Worm (Caenorhabditis elegans) whole organism, young adult: Measurements from ENCODE around the gene Y53F4B.10.

Experiments used
- B0261.1 ChIP-seq: sonication (generic microtip); optimal IDR thresholded peaks from 2 replicates; lab custom pipeline; 2016; ENCODE audit warnings: mild to moderate bottlenecking, missing genetic modification characterization, moderate library complexity, missing compliant biosample characterization
- F52B5.7 ChIP-seq: sonication (generic microtip); optimal IDR thresholded peaks from 2 replicates; lab custom pipeline; 2016; ENCODE audit warnings: mild to moderate bottlenecking, missing genetic modification characterization, missing compliant biosample characterization
- attf-3 ChIP-seq: fragments of 200-800 bp; sonication (Bioruptor generic); conservative IDR thresholded peaks from 2 replicates; pipeline ENCODE4 v1.3.6; 2022; ENCODE audit warnings: missing genetic modification reagents, missing genetic modification characterization, missing compliant biosample characterization
- efl-1 ChIP-seq: fragments of 150-350 bp; optimal IDR thresholded peaks from 2 replicates; lab custom pipeline; 2014; ENCODE audit warnings: missing biosample characterization, missing genetic modification reagents, missing genetic modification characterization
- lag-1 ChIP-seq: fragments of 200-800 bp; sonication (Bioruptor generic); IDR thresholded peaks from 2 replicates; pipeline ENCODE4 v1.3.6; 2022; ENCODE audit warnings: missing genetic modification reagents, missing genetic modification characterization, missing compliant biosample characterization
- madf-8 ChIP-seq: fragments of 200-800 bp; sonication (Bioruptor generic); conservative IDR thresholded peaks from 2 replicates; pipeline ENCODE4 v1.3.6; 2022; ENCODE audit warnings: missing genetic modification reagents, missing genetic modification characterization, missing compliant biosample characterization
- mxl-1 ChIP-seq: sonication (generic microtip); optimal IDR thresholded peaks from 2 replicates; lab custom pipeline; 2016; ENCODE audit warnings: missing genetic modification characterization, missing compliant biosample characterization
- sea-2 ChIP-seq: fragments of 200-800 bp; sonication (Bioruptor generic); IDR thresholded peaks from 2 replicates; pipeline ENCODE4 v1.3.6; 2022; ENCODE audit warnings: missing genetic modification characterization, missing compliant biosample characterization
- sptf-2 ChIP-seq: fragments of 200-800 bp; sonication (Bioruptor generic); optimal IDR thresholded peaks from 2 replicates; lab custom pipeline; 2018; ENCODE audit warnings: mild to moderate bottlenecking, missing genetic modification characterization, missing compliant biosample characterization

- TF ChIP-seq B0261.1 (tag; lab: Kevin White, UChicago) (no peak), madf-8 (GFP tag; lab: Robert Waterston, UW) (no peak), efl-1 (GFP tag; lab: Kevin White, UChicago) (no peak), F52B5.7 (tag; lab: Kevin White, UChicago) (no peak), sptf-2 (GFP tag; lab: Kevin White, UChicago) (no peak), mxl-1 (tag; lab: Kevin White, UChicago) (no peak), sea-2 (GFP tag; lab: Robert Waterston, UW) (no peak), lag-1 (GFP tag; lab: Robert Waterston, UW) (no peak), attf-3 (GFP tag; lab: Robert Waterston, UW) (no peak)
These were observed 12.4 kb upstream of the Y53F4B.10 start for ce11 chrII:15015669-15016068.
